Fruit fly (Drosophila melanogaster) whole organism, embryonic: ENCODE data around the gene ND-PDSW.

ENCODE experiments used
- Bgb ChIP-seq: fragments of 200-800 bp; sonication (Bioruptor generic); IDR thresholded peaks from 2 replicates; pipeline ENCODE4 v1.3.6; 2022; ENCODE audit warnings: missing biosample characterization, missing genetic modification characterization; ENCODE audit not compliant: partially characterized antibody
- CG10147 ChIP-seq: fragments of 200-800 bp; sonication (Bioruptor generic); optimal IDR thresholded peaks from 2 replicates; lab custom pipeline; 2019; ENCODE audit warnings: missing biosample characterization, mild to moderate bottlenecking, missing genetic modification characterization, moderate library complexity
- CG10267 ChIP-seq: fragments of 200-800 bp; sonication (Bioruptor generic); optimal IDR thresholded peaks from 2 replicates; lab custom pipeline; 2018; ENCODE audit warnings: missing biosample characterization, mild to moderate bottlenecking, missing genetic modification characterization, moderate library complexity
- CG10431 ChIP-seq: fragments of 200-800 bp; sonication (Bioruptor generic); optimal IDR thresholded peaks from 3 replicates; lab custom pipeline; 2018; ENCODE audit warnings: missing biosample characterization, mild to moderate bottlenecking, missing genetic modification characterization
- CG10462 ChIP-seq: fragments of 200-800 bp; sonication (Bioruptor generic); optimal IDR thresholded peaks from 2 replicates; lab custom pipeline; 2016; ENCODE audit warnings: missing biosample characterization, missing genetic modification characterization
- CG10543 ChIP-seq: fragments of 200-800 bp; sonication (Bioruptor generic); optimal IDR thresholded peaks from 3 replicates; lab custom pipeline; 2017; ENCODE audit warnings: missing biosample characterization, mild to moderate bottlenecking, missing genetic modification characterization, moderate library complexity
- CG11247 ChIP-seq: fragments of 200-800 bp; sonication (Bioruptor generic); IDR thresholded peaks from 2 replicates; pipeline ENCODE4 v1.3.6; 2022; ENCODE audit warnings: missing biosample characterization, missing genetic modification characterization
- CG11723 ChIP-seq: fragments of 200-800 bp; sonication (Bioruptor generic); optimal IDR thresholded peaks from 2 replicates; lab custom pipeline; 2017; ENCODE audit warnings: missing biosample characterization, mild to moderate bottlenecking, missing genetic modification characterization
- CG12391 ChIP-seq: fragments of 200-800 bp; sonication (Bioruptor generic); optimal IDR thresholded peaks from 3 replicates; lab custom pipeline; 2018; ENCODE audit warnings: missing biosample characterization, mild to moderate bottlenecking, missing genetic modification characterization, moderate library complexity
- CG13287 ChIP-seq: fragments of 200-800 bp; sonication (Bioruptor generic); IDR thresholded peaks from 2 replicates; pipeline ENCODE4 v1.3.6; 2022; ENCODE audit warnings: missing biosample characterization, missing genetic modification characterization; ENCODE audit not compliant: partially characterized antibody
- CG13894 ChIP-seq: fragments of 200-800 bp; sonication (Bioruptor generic); optimal IDR thresholded peaks from 3 replicates; lab custom pipeline; 2018; ENCODE audit warnings: missing biosample characterization, mild to moderate bottlenecking, missing genetic modification characterization, moderate library complexity
- CG14667 ChIP-seq: fragments of 200-800 bp; sonication (Bioruptor generic); IDR thresholded peaks from 2 replicates; pipeline ENCODE4 v1.3.6; 2022; ENCODE audit warnings: missing biosample characterization, missing genetic modification characterization
- CG15696 ChIP-seq: fragments of 200-800 bp; sonication (Bioruptor generic); optimal IDR thresholded peaks from 2 replicates; lab custom pipeline; 2019; ENCODE audit warnings: missing biosample characterization, mild to moderate bottlenecking, missing genetic modification characterization, moderate library complexity
- CG1602 ChIP-seq: fragments of 200-800 bp; sonication (Bioruptor generic); optimal IDR thresholded peaks from 3 replicates; lab custom pipeline; 2016; ENCODE audit warnings: missing biosample characterization, missing genetic modification characterization
- CG18599 ChIP-seq: fragments of 200-800 bp; sonication (Bioruptor generic); optimal IDR thresholded peaks from 3 replicates; lab custom pipeline; 2017; ENCODE audit warnings: missing biosample characterization, missing genetic modification characterization, mild to moderate bottlenecking, moderate library complexity, missing genetic modification reagents
- CG31441 ChIP-seq: fragments of 200-800 bp; sonication (Bioruptor generic); IDR thresholded peaks from 2 replicates; pipeline ENCODE4 v1.3.6; 2022; ENCODE audit warnings: missing biosample characterization, missing genetic modification characterization
- CG32532 ChIP-seq: fragments of 200-800 bp; sonication (Bioruptor generic); IDR thresholded peaks from 2 replicates; pipeline ENCODE4 v1.3.6; 2022; ENCODE audit warnings: missing biosample characterization, missing genetic modification characterization
- CG32772 ChIP-seq: fragments of 200-800 bp; sonication (Bioruptor generic); IDR thresholded peaks from 2 replicates; pipeline ENCODE4 v1.3.6; 2022; ENCODE audit warnings: missing biosample characterization, missing genetic modification characterization
- CG34422 ChIP-seq: fragments of 200-800 bp; sonication (Bioruptor generic); IDR thresholded peaks from 3 replicates; pipeline ENCODE4 v1.3.6; 2022; ENCODE audit warnings: missing biosample characterization, missing genetic modification characterization
- CG42726 ChIP-seq: fragments of 200-800 bp; sonication (Bioruptor generic); IDR thresholded peaks from 2 replicates; pipeline ENCODE4 v1.3.6; 2022; ENCODE audit warnings: missing biosample characterization, missing genetic modification characterization; ENCODE audit not compliant: partially characterized antibody
- CG7786 ChIP-seq: fragments of 200-800 bp; sonication (Bioruptor generic); optimal IDR thresholded peaks from 2 replicates; lab custom pipeline; 2016; ENCODE audit warnings: missing biosample characterization, missing genetic modification characterization
- CG8388 ChIP-seq: fragments of 200-800 bp; sonication (Bioruptor generic); optimal IDR thresholded peaks from 2 replicates; lab custom pipeline; 2019; ENCODE audit warnings: missing biosample characterization, mild to moderate bottlenecking, missing genetic modification characterization, moderate library complexity
- CG8944 ChIP-seq: fragments of 200-800 bp; sonication (Bioruptor generic); optimal IDR thresholded peaks from 3 replicates; lab custom pipeline; 2016; ENCODE audit warnings: missing biosample characterization, missing genetic modification characterization
- CG9215 ChIP-seq: fragments of 200-800 bp; sonication (Bioruptor generic); IDR thresholded peaks from 2 replicates; pipeline ENCODE4 v1.3.6; 2022; ENCODE audit warnings: missing biosample characterization, missing genetic modification characterization
- CrebB ChIP-seq: fragments of 200-800 bp; sonication (Bioruptor generic); optimal IDR thresholded peaks from 3 replicates; lab custom pipeline; 2018; ENCODE audit warnings: missing biosample characterization, mild to moderate bottlenecking, missing genetic modification characterization
- D19B ChIP-seq: fragments of 200-800 bp; sonication (Bioruptor generic); optimal IDR thresholded peaks from 2 replicates; lab custom pipeline; 2017; ENCODE audit warnings: missing biosample characterization, mild to moderate bottlenecking, missing genetic modification characterization
- Fer2 ChIP-seq: fragments of 200-800 bp; sonication (Bioruptor generic); optimal IDR thresholded peaks from 2 replicates; lab custom pipeline; 2018; ENCODE audit warnings: missing biosample characterization, mild to moderate bottlenecking, missing genetic modification characterization, moderate library complexity
- Hr39 ChIP-seq: fragments of >200 bp; optimal IDR thresholded peaks from 2 replicates; lab custom pipeline; 2017
- Hr51 ChIP-seq, 2 experiments: fragments of 200-800 bp; sonication (Bioruptor generic); optimal IDR thresholded peaks; 2 replicates in 1 of 2; 3 replicates in 1 of 2; lab custom pipeline; 2016 to 2018; ENCODE audit warnings: missing biosample characterization in 2 of 2, missing genetic modification characterization in 2 of 2, mild to moderate bottlenecking in 1 of 2, moderate library complexity in 1 of 2
- Meics ChIP-seq: fragments of 200-800 bp; sonication (Bioruptor generic); optimal IDR thresholded peaks from 2 replicates; lab custom pipeline; 2017; ENCODE audit warnings: missing biosample characterization, mild to moderate bottlenecking, missing genetic modification characterization
- PHDP ChIP-seq: fragments of 200-800 bp; sonication (Bioruptor generic); optimal IDR thresholded peaks from 3 replicates; lab custom pipeline; 2018; ENCODE audit warnings: missing biosample characterization, mild to moderate bottlenecking, missing genetic modification characterization, moderate library complexity
- Poxn ChIP-seq: fragments of 200-800 bp; sonication (Bioruptor generic); IDR thresholded peaks from 2 replicates; pipeline ENCODE4 v1.3.6; 2022; ENCODE audit warnings: missing biosample characterization, missing genetic modification characterization
- Ptx1 ChIP-seq: fragments of 200-800 bp; sonication (Bioruptor generic); IDR thresholded peaks from 2 replicates; pipeline ENCODE4 v1.3.6; 2022; ENCODE audit warnings: missing biosample characterization, missing genetic modification characterization
- Scr ChIP-seq: fragments of 200-800 bp; sonication (Bioruptor generic); IDR thresholded peaks from 2 replicates; pipeline ENCODE4 v1.3.6; 2022; ENCODE audit warnings: missing biosample characterization, missing genetic modification characterization; ENCODE audit not compliant: partially characterized antibody
- Usf ChIP-seq: fragments of 200-800 bp; sonication (Bioruptor generic); optimal IDR thresholded peaks from 2 replicates; lab custom pipeline; 2017; ENCODE audit warnings: missing genotype, missing biosample characterization, missing genetic modification characterization
- abd-A ChIP-seq: fragments of 200-800 bp; sonication (Bioruptor generic); optimal IDR thresholded peaks from 3 replicates; lab custom pipeline; 2019; ENCODE audit warnings: missing biosample characterization, mild to moderate bottlenecking, missing genetic modification characterization, moderate library complexity
- az2 ChIP-seq: fragments of 200-800 bp; sonication (Bioruptor generic); optimal IDR thresholded peaks from 3 replicates; lab custom pipeline; 2016; ENCODE audit warnings: missing biosample characterization, missing genetic modification characterization
- bigmax ChIP-seq: fragments of 200-800 bp; sonication (Bioruptor generic); optimal IDR thresholded peaks from 2 replicates; lab custom pipeline; 2018; ENCODE audit warnings: missing biosample characterization, mild to moderate bottlenecking, missing genetic modification characterization
- chm ChIP-seq: fragments of 200-800 bp; sonication (Bioruptor generic); IDR thresholded peaks from 2 replicates; pipeline ENCODE4 v1.3.6; 2022; ENCODE audit warnings: missing biosample characterization, missing genetic modification characterization
- dpn ChIP-seq, 2 experiments: fragments of 200-800 bp; sonication (Bioruptor generic); optimal IDR thresholded peaks; 3 replicates each; lab custom pipeline; 2016; ENCODE audit warnings: missing biosample characterization in 2 of 2, missing genetic modification characterization in 2 of 2
- gsb ChIP-seq: fragments of 200-800 bp; sonication (Bioruptor generic); IDR thresholded peaks from 2 replicates; pipeline ENCODE4 v1.3.6; 2022; ENCODE audit warnings: missing biosample characterization, missing genetic modification characterization
- kni ChIP-seq: fragments of 200-800 bp; sonication (Bioruptor generic); optimal IDR thresholded peaks from 3 replicates; lab custom pipeline; 2017; ENCODE audit warnings: mild to moderate bottlenecking, missing biosample characterization, missing genetic modification reagents, missing genetic modification characterization
- nau ChIP-seq: fragments of 200-800 bp; sonication (Bioruptor generic); optimal IDR thresholded peaks from 3 replicates; lab custom pipeline; 2017; ENCODE audit warnings: missing biosample characterization, mild to moderate bottlenecking, missing genetic modification characterization, missing genetic modification reagents
- phol ChIP-seq: fragments of 200-800 bp; sonication (Bioruptor generic); optimal IDR thresholded peaks from 3 replicates; lab custom pipeline; 2018; ENCODE audit warnings: missing biosample characterization, mild to moderate bottlenecking, missing genetic modification characterization, moderate library complexity
- sd ChIP-seq: fragments of 200-800 bp; sonication (Bioruptor generic); optimal IDR thresholded peaks from 3 replicates; lab custom pipeline; 2018; ENCODE audit warnings: missing biosample characterization, mild to moderate bottlenecking, missing genetic modification characterization, moderate library complexity
- sisA ChIP-seq: fragments of 200-800 bp; sonication (Bioruptor generic); IDR thresholded peaks from 2 replicates; pipeline ENCODE4 v1.3.6; 2022; ENCODE audit warnings: missing biosample characterization, missing genetic modification characterization
- slbo ChIP-seq: fragments of 200-800 bp; sonication (Bioruptor generic); IDR thresholded peaks from 2 replicates; pipeline ENCODE4 v1.3.6; 2022; ENCODE audit warnings: missing biosample characterization, missing genetic modification characterization
- sqz ChIP-seq: fragments of 200-800 bp; sonication (Bioruptor generic); optimal IDR thresholded peaks from 3 replicates; lab custom pipeline; 2018; ENCODE audit warnings: missing biosample characterization, mild to moderate bottlenecking, missing genetic modification characterization
- tin ChIP-seq: fragments of 200-800 bp; sonication (Bioruptor generic); optimal IDR thresholded peaks from 3 replicates; lab custom pipeline; 2016; ENCODE audit warnings: missing biosample characterization, missing genetic modification characterization
- wdn ChIP-seq: fragments of 200-800 bp; sonication (Bioruptor generic); IDR thresholded peaks from 2 replicates; pipeline ENCODE4 v1.3.6; 2022; ENCODE audit warnings: missing biosample characterization, missing genetic modification characterization
- yki ChIP-seq: fragments of >200 bp; optimal IDR thresholded peaks from 3 replicates; lab custom pipeline; 2018

Gene ND-PDSW

DNA sequence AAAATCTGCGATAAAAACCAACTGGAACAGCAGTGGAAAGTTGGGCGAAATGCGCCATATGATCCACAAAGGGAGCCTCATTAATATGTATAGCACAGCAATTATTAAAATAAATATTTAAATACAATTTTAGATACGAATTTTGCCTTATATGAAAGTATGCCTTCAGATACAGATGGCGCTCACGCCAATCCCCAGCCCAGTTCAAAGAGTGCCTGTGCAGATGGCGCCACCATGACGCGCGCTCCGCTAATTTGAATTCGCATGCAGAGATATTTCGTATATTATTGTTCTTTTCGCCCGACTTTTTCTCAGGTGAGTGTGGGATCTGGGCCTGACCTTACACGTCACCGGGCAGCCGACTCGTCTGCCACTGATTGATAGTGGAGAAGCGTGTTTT is 6.3 kb downstream of the ND-PDSW start, which contains the start of gene Pgant4 (continued):
- peak; percentile 83 for TF ChIP-seq slbo (GFP tag; lab: Robert Waterston, UW)
- no peak for TF ChIP-seq D19B (GFP tag; lab: Kevin White, UChicago)
- peak; percentile 63 for TF ChIP-seq CG14667 (GFP tag; lab: Robert Waterston, UW)
- peak; percentile 43 for TF ChIP-seq phol
- no peak for TF ChIP-seq yki
- TF ChIP-seq Fer2 (tag; lab: Kevin White, UChicago) = no peak
- TF ChIP-seq chm = no peak
- TF ChIP-seq CG11723 (GFP tag; lab: Kevin White, UChicago) = no peak
- peak; percentile 71 for TF ChIP-seq az2 (GFP tag; lab: Kevin White, UChicago)
- TF ChIP-seq CG8388 (GFP tag; lab: Kevin White, UChicago) = no peak
- TF ChIP-seq CG10462 (GFP tag; lab: Kevin White, UChicago) = no peak
- TF ChIP-seq CG12391 (tag; lab: Kevin White, UChicago) = peak; percentile 18
- no peak for TF ChIP-seq CG10147
- no peak for TF ChIP-seq Scr (GFP tag; lab: Robert Waterston, UW)
- TF ChIP-seq Poxn (GFP tag; lab: Robert Waterston, UW) = no peak
- peak; percentile 13 for TF ChIP-seq CG1602
- TF ChIP-seq CG13287 = no peak
- TF ChIP-seq kni (GFP tag; lab: Kevin White, UChicago) = no peak
- no peak for TF ChIP-seq bigmax (GFP tag; lab: Kevin White, UChicago)
- no peak for TF ChIP-seq nau (GFP tag; lab: Kevin White, UChicago)
- peak; percentile 47 for TF ChIP-seq Bgb (GFP tag; lab: Robert Waterston, UW)
- TF ChIP-seq CG9215 (GFP tag; lab: Robert Waterston, UW) = peak; percentile 28; the same call in 1 of the 2 replicates
- TF ChIP-seq CG7786 (GFP tag; lab: Kevin White, UChicago) = no peak
- peak; percentile 71 for TF ChIP-seq tin (GFP tag; lab: Kevin White, UChicago)
- peak; percentile 61 for TF ChIP-seq Meics (GFP tag; lab: Kevin White, UChicago)
- peak; percentile 43 for TF ChIP-seq CG10267 (tag; lab: Kevin White, UChicago)
- peak; percentile 40 to 69 for TF ChIP-seq dpn (GFP tag; optimal IDR thresholded peaks at IDR 0.05; lab: Kevin White, UChicago)
- peak; percentile 87 for TF ChIP-seq CG11247 (GFP tag; lab: Robert Waterston, UW)
- TF ChIP-seq CG8944 (GFP tag; lab: Kevin White, UChicago) = peak; percentile 50
- TF ChIP-seq CG34422 = peak; percentile 76
- peak; percentile 88 for TF ChIP-seq CG13894 (tag; lab: Kevin White, UChicago)
- TF ChIP-seq gsb (GFP tag; lab: Robert Waterston, UW) = peak; percentile 33; the same call in 1 of the 2 replicates
- TF ChIP-seq Ptx1 (GFP tag; lab: Robert Waterston, UW) = peak; percentile 78
- no peak for TF ChIP-seq abd-A (tag; lab: Kevin White, UChicago)
- TF ChIP-seq CG42726 (GFP tag; lab: Robert Waterston, UW) = peak; percentile 81
- peak; percentile 93 for TF ChIP-seq CG32532
- no peak for TF ChIP-seq CrebB (tag; lab: Kevin White, UChicago)
- no peak for TF ChIP-seq CG10431
- TF ChIP-seq Usf (GFP tag; lab: Kevin White, UChicago) = no peak
- peak; percentile 28; the same call in 1 of the 2 replicates for TF ChIP-seq CG31441 (GFP tag; lab: Robert Waterston, UW)
- TF ChIP-seq wdn (GFP tag; lab: Robert Waterston, UW) = 0 out of 2 replicates have a peak, but pooled peaks have one; percentile 34
- peak; percentile 25 for TF ChIP-seq CG10543 (GFP tag; lab: Kevin White, UChicago)
- TF ChIP-seq CG18599 (GFP tag; lab: Kevin White, UChicago) = no peak
- TF ChIP-seq sd (tag; lab: Kevin White, UChicago) = no peak
- TF ChIP-seq sisA = peak; percentile 51
- TF ChIP-seq CG15696 (tag; lab: Kevin White, UChicago) = peak; percentile 56
- TF ChIP-seq Hr39 (lab: Kevin White, UChicago) = no peak
- no peak for TF ChIP-seq sqz (GFP tag; lab: Kevin White, UChicago)
- no peak for TF ChIP-seq PHDP (tag; lab: Kevin White, UChicago)
- TF ChIP-seq Hr51 (GFP tag; optimal IDR thresholded peaks at IDR 0.05; lab: Kevin White, UChicago) = no peak
- peak; percentile 50; the same call in 1 of the 2 replicates for TF ChIP-seq CG32772 (GFP tag; lab: Robert Waterston, UW)
